Worm (Caenorhabditis elegans): ENCODE results near the gene arrd-5.

ce11 chrII:9845239-9845638 is 10.2 kb downstream of the arrd-5 start, which contains the start of gene chil-9:
- no peak for TF ChIP-seq ztf-23 (GFP tag; IDR thresholded peaks at IDR 0.05)
- no peak for TF ChIP-seq flt-1 (GFP tag; IDR thresholded peaks at IDR 0.05)
- TF ChIP-seq ref-1 (GFP tag; conservative IDR thresholded peaks at IDR 0.05), result no peak
- no peak for TF ChIP-seq cog-1 (tag; optimal IDR thresholded peaks at IDR 0.05)
- no peak for TF ChIP-seq T22C8.4 (GFP tag; IDR thresholded peaks at IDR 0.05)
- TF ChIP-seq med-1 (GFP tag; optimal IDR thresholded peaks at IDR 0.05; ENCODE audit: insufficient read depth), result no peak
- TF ChIP-seq ztf-29 (GFP tag; IDR thresholded peaks at IDR 0.05), result no peak
- TF ChIP-seq tab-1 (GFP tag; IDR thresholded peaks at IDR 0.05), result no peak
- no peak for TF ChIP-seq klf-2 (GFP tag; conservative IDR thresholded peaks at IDR 0.05)
